Fruit fly (Drosophila melanogaster) Kc167 (cell line): Measurements from ENCODE around the gene CG33062.

Experiments
- Myc ChIP-seq: fragments of >200 bp; optimal IDR thresholded peaks from 2 replicates; lab custom pipeline; 2017; ENCODE audit warnings: missing external identifiers
- Sin3A ChIP-seq: fragments of >200 bp; optimal IDR thresholded peaks from 2 replicates; lab custom pipeline; 2018; ENCODE audit warnings: missing external identifiers
- h ChIP-seq: fragments of >200 bp; optimal IDR thresholded peaks from 3 replicates; lab custom pipeline; 2018; ENCODE audit warnings: missing external identifiers
- insv ChIP-seq: fragments of >200 bp; optimal IDR thresholded peaks from 3 replicates; lab custom pipeline; 2018; ENCODE audit warnings: missing external identifiers
- psq ChIP-seq: fragments of >200 bp; optimal IDR thresholded peaks from 2 replicates; lab custom pipeline; 2017; ENCODE audit warnings: missing external identifiers
- ttk ChIP-seq: sonication (Bioruptor generic); optimal IDR thresholded peaks from 2 replicates; lab custom pipeline; 2017; ENCODE audit warnings: missing external identifiers

Gene CG33062

dm6 chr3L:19442239-19442638, 4.0 kb downstream of the CG33062 start:
- TF ChIP-seq ttk (lab: Kevin White, UChicago) (no peak), psq (lab: Kevin White, UChicago) (no peak), Sin3A (lab: Kevin White, UChicago) (no peak), insv (lab: Kevin White, UChicago) (no peak), Myc (no peak), h (lab: Kevin White, UChicago) (no peak)

dm6 chr3L:19412812-19413211, 33.4 kb downstream of the CG33062 start, which contains the start of gene CG32206:
TSS of gene CG32206 (minus strand) at chr3L:19412912.
- TF ChIP-seq h (lab: Kevin White, UChicago) (no peak), Sin3A (lab: Kevin White, UChicago) (no peak)
